Worm (Caenorhabditis elegans) whole organism, L4 larva: ENCODE results near the gene R02F11.1.

Experiments used
- D1046.2 ChIP-seq: fragments of 200-800 bp; sonication (Bioruptor generic); IDR thresholded peaks from 2 replicates; pipeline ENCODE4 v1.3.6; 2022; ENCODE audit warnings: missing genetic modification characterization, missing compliant biosample characterization
- R02D3.7 ChIP-seq: fragments of 150-350 bp; sonication (generic microtip); optimal IDR thresholded peaks from 3 replicates; lab custom pipeline; 2014; ENCODE audit warnings: missing biosample characterization, missing genetic modification characterization
- Y48G9A.11 ChIP-seq: fragments of 200-800 bp; sonication (Bioruptor generic); IDR thresholded peaks from 2 replicates; pipeline ENCODE4 v1.3.6; 2022; ENCODE audit warnings: missing genetic modification reagents, missing genetic modification characterization, missing compliant biosample characterization
- ces-1 ChIP-seq: fragments of 150-350 bp; sonication (generic microtip); optimal IDR thresholded peaks from 4 replicates; lab custom pipeline; 2014; ENCODE audit warnings: missing biosample characterization, missing genetic modification reagents, missing genetic modification characterization
- ctbp-1 ChIP-seq: fragments of 200-800 bp; sonication (Bioruptor generic); IDR thresholded peaks from 2 replicates; pipeline ENCODE4 v1.3.6; 2022; ENCODE audit warnings: missing genetic modification reagents, missing genetic modification characterization, missing compliant biosample characterization
- fos-1 ChIP-seq: fragments of 150-350 bp; optimal IDR thresholded peaks from 2 replicates; lab custom pipeline; 2014; ENCODE audit warnings: missing biosample characterization, missing genetic modification characterization
- lin-29 ChIP-seq: fragments of 200-800 bp; sonication (Bioruptor generic); IDR thresholded peaks from 2 replicates; pipeline ENCODE4 v1.3.6; 2022; ENCODE audit warnings: missing genetic modification reagents, missing genetic modification characterization, missing compliant biosample characterization
- lin-38 ChIP-seq: fragments of 200-800 bp; sonication (Bioruptor generic); IDR thresholded peaks from 2 replicates; pipeline ENCODE4 v1.3.6; 2022; ENCODE audit warnings: missing genetic modification reagents, missing genetic modification characterization, missing compliant biosample characterization
- nhr-11 ChIP-seq: fragments of 150-350 bp; optimal IDR thresholded peaks from 2 replicates; lab custom pipeline; 2014; ENCODE audit warnings: missing biosample characterization, missing genetic modification characterization
- nhr-76 ChIP-seq: fragments of 150-350 bp; optimal IDR thresholded peaks from 2 replicates; lab custom pipeline; 2014; ENCODE audit warnings: missing biosample characterization, missing genetic modification characterization
- pha-4 ChIP-seq, 2 experiments: fragments of 150-350 bp in 1 of 2; fragments of 200-800 bp in 1 of 2; sonication (Bioruptor generic) in 1 of 2; IDR thresholded peaks in 1 of 2; optimal IDR thresholded peaks in 1 of 2; 2 replicates each; pipeline versions ENCODE4 v1.3.6 to Lab custom; 2014 to 2022; ENCODE audit warnings: missing genetic modification characterization in 2 of 2, missing genetic modification reagents in 2 of 2, missing biosample characterization in 1 of 2, missing compliant biosample characterization in 1 of 2
- ztf-11 ChIP-seq: fragments of 150-350 bp; optimal IDR thresholded peaks from 2 replicates; lab custom pipeline; 2014; ENCODE audit warnings: missing biosample characterization, missing genetic modification characterization

DNA sequence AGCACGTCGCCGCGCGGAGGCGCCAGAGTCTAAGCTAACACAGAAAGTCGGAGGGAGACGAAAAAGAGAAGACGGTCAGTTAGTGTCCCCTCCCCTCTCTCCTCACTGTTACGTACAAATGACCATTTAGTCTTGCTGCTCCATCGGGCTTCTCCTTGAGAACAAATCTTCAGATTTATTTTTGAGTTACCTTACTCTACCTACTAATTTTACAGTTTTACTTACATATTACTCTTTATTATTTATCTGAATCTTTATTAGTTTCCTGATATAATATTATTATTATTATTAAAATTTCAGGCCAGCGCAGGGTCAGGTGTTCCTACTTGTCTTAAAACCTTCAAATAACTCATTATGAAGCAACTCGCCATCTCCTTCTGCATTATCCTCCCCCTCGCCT lies at the start of gene R02F11.1:
- TF ChIP-seq ces-1 (GFP tag; lab: Kevin White, UChicago), result no peak
- no peak for TF ChIP-seq nhr-11 (tag; lab: Kevin White, UChicago)
- no peak for TF ChIP-seq Y48G9A.11 (GFP tag; lab: Robert Waterston, UW)
- no peak for TF ChIP-seq lin-29 (GFP tag; lab: Robert Waterston, UW)
- TF ChIP-seq ctbp-1 (GFP tag; lab: Robert Waterston, UW), result no peak
- no peak for TF ChIP-seq lin-38 (GFP tag; lab: Robert Waterston, UW)
- no peak for TF ChIP-seq R02D3.7 (tag; lab: Kevin White, UChicago)
- TF ChIP-seq ztf-11 (tag; lab: Kevin White, UChicago), result no peak
- TF ChIP-seq D1046.2 (GFP tag; lab: Robert Waterston, UW), result no peak
- no peak for TF ChIP-seq fos-1
- TF ChIP-seq pha-4 (GFP tag; IDR thresholded peaks at IDR 0.05; lab: Robert Waterston, UW), result no peak
- no peak for TF ChIP-seq pha-4 (tag; optimal IDR thresholded peaks at IDR 0.05; lab: Kevin White, UChicago)
- no peak for TF ChIP-seq nhr-76
